Fruit fly (Drosophila melanogaster) whole organism, adult: ENCODE measurements around the gene CG31253.
"Not testable (repeated sequence)": the region's sequence is repeated elsewhere in the genome, so short reads cannot be mapped to it uniquely, and the experiment has no call there.

ENCODE experiments used
- CG11617 ChIP-seq: fragments of 200-800 bp; sonication (Bioruptor generic); optimal IDR thresholded peaks from 2 replicates; lab custom pipeline; 2017; ENCODE audit warnings: mild to moderate bottlenecking, missing biosample characterization, missing genetic modification reagents, missing genetic modification characterization
- CG12768 ChIP-seq: fragments of 200-800 bp; sonication (Bioruptor generic); optimal IDR thresholded peaks from 2 replicates; lab custom pipeline; 2017; ENCODE audit warnings: missing biosample characterization, missing genetic modification characterization, mild to moderate bottlenecking, moderate library complexity, missing genetic modification reagents
- CG14711 ChIP-seq: fragments of 200-800 bp; sonication (Bioruptor generic); optimal IDR thresholded peaks from 2 replicates; lab custom pipeline; 2018; ENCODE audit warnings: missing biosample characterization, mild to moderate bottlenecking, missing genetic modification characterization, moderate library complexity
- CG1620 ChIP-seq: fragments of 200-800 bp; sonication (Bioruptor generic); optimal IDR thresholded peaks from 2 replicates; lab custom pipeline; 2016; ENCODE audit warnings: missing biosample characterization, missing genetic modification characterization
- CG33017 ChIP-seq: fragments of 200-800 bp; sonication (Bioruptor generic); optimal IDR thresholded peaks from 2 replicates; lab custom pipeline; 2018; ENCODE audit warnings: missing biosample characterization, mild to moderate bottlenecking, missing genetic modification characterization, moderate library complexity
- CG5204 ChIP-seq: fragments of 200-800 bp; sonication (Bioruptor generic); optimal IDR thresholded peaks from 2 replicates; lab custom pipeline; 2016; ENCODE audit warnings: missing biosample characterization, missing genetic modification characterization
- CG7045 ChIP-seq: fragments of 200-800 bp; sonication (Bioruptor generic); optimal IDR thresholded peaks from 2 replicates; lab custom pipeline; 2017; ENCODE audit warnings: missing biosample characterization, mild to moderate bottlenecking, missing genetic modification characterization
- CG7101 ChIP-seq: fragments of 200-800 bp; sonication (Bioruptor generic); optimal IDR thresholded peaks from 2 replicates; lab custom pipeline; 2018; ENCODE audit warnings: missing biosample characterization, mild to moderate bottlenecking, missing genetic modification characterization, moderate library complexity
- Clk ChIP-seq: fragments of 200-800 bp; sonication (Bioruptor generic); optimal IDR thresholded peaks from 2 replicates; lab custom pipeline; 2017; ENCODE audit warnings: missing biosample characterization, missing genetic modification characterization
- Crg-1 ChIP-seq: fragments of 200-800 bp; sonication (Bioruptor generic); optimal IDR thresholded peaks from 2 replicates; lab custom pipeline; 2016; ENCODE audit warnings: missing biosample characterization, missing genetic modification characterization
- Hr96 ChIP-seq: fragments of 200-800 bp; sonication (Bioruptor generic); optimal IDR thresholded peaks from 2 replicates; lab custom pipeline; 2016; ENCODE audit warnings: missing biosample characterization, missing genetic modification characterization
- Mnt ChIP-seq: fragments of 200-800 bp; sonication (Bioruptor generic); optimal IDR thresholded peaks from 2 replicates; lab custom pipeline; 2016; ENCODE audit warnings: missing biosample characterization, mild to moderate bottlenecking, missing genetic modification characterization
- bab1 ChIP-seq: fragments of 200-800 bp; sonication (Bioruptor generic); optimal IDR thresholded peaks from 3 replicates; lab custom pipeline; 2019; ENCODE audit warnings: missing biosample characterization, mild to moderate bottlenecking, missing genetic modification characterization, moderate library complexity
- cic ChIP-seq: fragments of 200-800 bp; sonication (Bioruptor generic); optimal IDR thresholded peaks from 2 replicates; lab custom pipeline; 2017; ENCODE audit warnings: missing biosample characterization, mild to moderate bottlenecking, missing genetic modification characterization, moderate library complexity
- cnc ChIP-seq, 2 experiments: fragments of >200 bp; optimal IDR thresholded peaks; 2 replicates each; lab custom pipeline; 2017
- kay ChIP-seq: fragments of 200-800 bp; sonication (Bioruptor generic); peaks from one replicate; lab custom pipeline; 2016; ENCODE audit warnings: missing biosample characterization, missing genetic modification characterization, borderline replicate concordance
- ovo ChIP-seq: fragments of 200-800 bp; sonication (Bioruptor generic); optimal IDR thresholded peaks from 2 replicates; lab custom pipeline; 2016; ENCODE audit warnings: missing biosample characterization, missing genetic modification characterization
- pad ChIP-seq: fragments of 200-800 bp; sonication (Bioruptor generic); optimal IDR thresholded peaks from 3 replicates; lab custom pipeline; 2017; ENCODE audit warnings: missing biosample characterization, missing genetic modification characterization, mild to moderate bottlenecking, moderate library complexity, missing genetic modification reagents
- tj ChIP-seq: fragments of 200-800 bp; sonication (Bioruptor generic); optimal IDR thresholded peaks from 3 replicates; lab custom pipeline; 2017; ENCODE audit warnings: missing biosample characterization, mild to moderate bottlenecking, missing genetic modification characterization, moderate library complexity
- toe ChIP-seq: fragments of 200-800 bp; sonication (Bioruptor generic); optimal IDR thresholded peaks from 2 replicates; lab custom pipeline; 2016; ENCODE audit warnings: missing biosample characterization, missing genetic modification characterization

The CG31253 gene

DNA sequence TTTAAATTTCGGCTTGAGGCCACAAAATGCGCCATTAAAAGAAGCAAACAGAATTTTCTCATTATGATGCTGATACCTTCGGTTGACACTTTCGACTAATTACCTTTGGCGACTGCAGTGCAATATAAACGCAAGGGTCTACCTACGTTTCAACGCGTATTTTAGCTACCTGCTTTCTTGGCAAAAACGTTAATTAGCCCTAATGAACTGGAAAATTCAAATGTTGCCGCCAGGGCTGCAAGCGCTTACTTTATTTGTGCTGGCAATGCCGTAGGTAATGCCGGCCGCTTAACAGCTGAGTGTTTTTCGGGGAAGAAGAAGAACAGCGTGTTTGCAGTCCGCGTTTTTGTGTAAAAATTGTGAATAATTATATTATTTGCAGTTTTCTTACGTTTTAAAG lies at the start of gene CG31253:
Gene CG31253 (minus strand): TSS at position 101 of the 400 bp plus-strand sequence.
- TF ChIP-seq CG11617; CG14711 (tag; lab: Kevin White, UChicago); Mnt (GFP tag; lab: Kevin White, UChicago): not testable (repeated sequence)

DNA sequence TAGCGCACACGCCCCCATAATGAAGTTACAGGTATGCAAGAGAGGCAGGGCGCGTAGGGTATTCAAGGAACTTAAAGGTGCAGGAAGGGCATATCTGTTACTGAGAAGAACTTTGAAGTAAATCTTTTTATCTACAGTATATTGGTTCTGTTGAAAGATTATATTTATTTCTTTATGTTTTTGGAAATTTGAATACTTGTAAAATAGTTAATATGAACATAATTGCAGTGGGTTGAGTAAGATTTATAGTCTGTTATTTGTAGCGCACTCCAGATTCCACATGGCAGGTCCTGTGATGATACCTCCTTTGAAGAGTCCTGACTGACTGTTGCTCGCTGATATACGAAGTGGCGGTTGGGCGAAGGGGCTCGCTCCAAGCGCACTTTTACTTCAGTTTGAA lies 43.7 kb upstream of the CG31253 start:
- TF ChIP-seq CG14711 (tag; lab: Kevin White, UChicago), result no peak

DNA sequence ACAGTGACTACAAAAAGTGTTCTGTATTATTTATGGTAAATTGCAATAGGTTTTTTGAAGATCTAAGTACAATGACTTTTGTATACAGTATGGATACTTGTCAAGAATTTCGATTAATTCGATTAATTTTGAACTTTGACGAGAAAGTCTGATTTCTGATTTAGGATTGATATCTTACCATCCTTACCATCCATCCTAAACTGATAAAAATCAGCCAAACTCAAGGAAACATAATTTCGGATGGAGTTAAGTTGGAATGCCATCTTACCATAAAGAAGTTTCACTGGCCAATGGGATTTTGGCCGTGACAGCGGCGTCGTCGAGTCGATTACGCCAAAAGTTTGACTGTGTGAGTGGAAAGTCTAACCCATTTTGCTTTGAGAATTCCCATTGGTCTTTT lies 30.3 kb upstream of the CG31253 start, which contains the start of gene CG4815:
Gene CG4815 (minus strand): TSS at position 101 of the 400 bp plus-strand sequence.
- no peak for TF ChIP-seq tj (GFP tag; lab: Kevin White, UChicago)
- TF ChIP-seq CG1620 (GFP tag; lab: Kevin White, UChicago), result no peak
- no peak for TF ChIP-seq CG12768 (GFP tag; lab: Kevin White, UChicago)
- TF ChIP-seq pad (GFP tag; lab: Kevin White, UChicago), result no peak
- no peak for TF ChIP-seq bab1 (GFP tag; lab: Kevin White, UChicago)
- TF ChIP-seq toe (GFP tag; lab: Kevin White, UChicago), result no peak
- TF ChIP-seq CG5204 (GFP tag; lab: Kevin White, UChicago), result no peak
- TF ChIP-seq Mnt (GFP tag; lab: Kevin White, UChicago), result no peak
- no peak for TF ChIP-seq CG33017 (tag; lab: Kevin White, UChicago)
- no peak for TF ChIP-seq CG11617
- TF ChIP-seq Hr96 (GFP tag; lab: Kevin White, UChicago), result no peak
- TF ChIP-seq CG14711 (tag; lab: Kevin White, UChicago), result no peak
- TF ChIP-seq Clk (GFP tag; lab: Kevin White, UChicago), result no peak
- TF ChIP-seq kay (GFP tag; lab: Kevin White, UChicago), result no peak
- no peak for TF ChIP-seq ovo (GFP tag; lab: Kevin White, UChicago)
- TF ChIP-seq cic (GFP tag; lab: Kevin White, UChicago), result no peak

DNA sequence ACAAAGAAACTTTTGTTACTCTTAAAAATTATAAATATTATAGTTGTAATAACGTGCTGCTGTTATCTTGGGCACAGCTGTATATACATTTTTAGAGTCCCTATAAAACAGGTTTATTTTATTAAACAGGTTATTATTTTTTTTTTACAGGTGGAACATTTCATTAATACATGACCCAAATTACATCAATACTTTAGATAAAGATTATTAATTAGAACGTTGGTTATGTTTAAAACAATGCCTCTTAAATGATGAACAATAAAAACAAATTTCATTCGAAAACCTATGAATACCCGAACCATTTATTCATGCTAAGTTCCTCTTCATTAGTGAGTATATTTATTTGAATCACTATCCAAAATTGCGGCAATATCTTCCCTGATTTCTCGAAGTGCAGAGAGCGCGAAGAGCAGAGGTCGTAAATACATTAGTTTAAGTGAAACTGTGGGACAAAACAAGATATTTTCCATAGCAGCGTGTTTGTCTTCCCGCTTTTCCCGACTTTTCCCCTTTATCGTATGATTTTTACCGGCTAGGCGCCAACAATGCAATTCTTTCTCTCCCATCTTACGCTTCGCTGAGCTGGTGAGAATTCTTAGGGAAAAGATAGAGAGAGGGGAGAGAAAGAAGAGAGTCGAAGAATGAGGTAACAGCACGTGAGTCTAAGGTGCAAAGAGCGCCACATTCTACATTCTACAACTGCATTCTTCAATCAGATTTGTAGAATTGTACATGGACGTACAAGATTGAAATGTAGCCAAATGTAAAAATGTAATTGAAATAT lies 28.5 kb upstream of the CG31253 start:
- peak; percentile 27 for TF ChIP-seq CG1620 (GFP tag; lab: Kevin White, UChicago)
- TF ChIP-seq CG11617, result peak; percentile 58
- TF ChIP-seq cic (GFP tag; lab: Kevin White, UChicago), result peak; percentile 9
- peak; percentile 3 for TF ChIP-seq CG33017 (tag; lab: Kevin White, UChicago)
- TF ChIP-seq pad (GFP tag; lab: Kevin White, UChicago), result peak; percentile 88
- no peak for TF ChIP-seq ovo (GFP tag; lab: Kevin White, UChicago)
- TF ChIP-seq tj (GFP tag; lab: Kevin White, UChicago), result peak; percentile 64
- TF ChIP-seq Clk (GFP tag; lab: Kevin White, UChicago), result no peak
- TF ChIP-seq cnc (optimal IDR thresholded peaks at IDR 0.05; lab: Kevin White, UChicago), result no peak
- TF ChIP-seq CG14711 (tag; lab: Kevin White, UChicago), result peak; percentile 5
- TF ChIP-seq CG7045 (GFP tag; lab: Kevin White, UChicago), result peak; percentile 47
- TF ChIP-seq CG12768 (GFP tag; lab: Kevin White, UChicago), result peak; percentile 63
- TF ChIP-seq Crg-1 (GFP tag; lab: Kevin White, UChicago), result no peak
- TF ChIP-seq kay (GFP tag; lab: Kevin White, UChicago), result peak; percentile 68
- peak; percentile 47 for TF ChIP-seq toe (GFP tag; lab: Kevin White, UChicago)
- TF ChIP-seq Mnt (GFP tag; lab: Kevin White, UChicago), result peak; percentile 55
- TF ChIP-seq Hr96 (GFP tag; lab: Kevin White, UChicago), result peak; percentile 26
- peak; percentile 30 for TF ChIP-seq CG5204 (GFP tag; lab: Kevin White, UChicago)
- peak; percentile 3 for TF ChIP-seq CG7101 (tag; lab: Kevin White, UChicago)
- peak; percentile 44 for TF ChIP-seq bab1 (GFP tag; lab: Kevin White, UChicago)

DNA sequence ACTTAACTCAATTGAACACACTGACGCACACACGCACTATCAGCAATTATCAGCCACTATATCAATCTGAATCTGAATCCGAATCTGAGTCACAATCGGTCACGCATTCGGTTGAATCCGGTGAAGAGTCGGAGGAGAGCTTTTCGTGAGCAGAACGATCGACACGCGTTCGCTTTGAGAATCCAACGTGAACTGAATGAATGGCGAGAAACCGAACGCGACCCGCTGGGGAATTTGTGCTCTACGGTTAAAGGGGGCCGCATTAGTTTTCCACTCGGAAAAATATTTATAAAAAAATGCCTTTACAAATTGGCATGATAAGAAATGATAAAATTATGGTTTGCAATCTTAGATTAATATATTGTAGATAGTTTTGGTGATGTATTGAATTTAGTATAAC lies 27.8 kb upstream of the CG31253 start, which contains the start of gene betaTub97EF:
Gene betaTub97EF (minus strand): TSS at position 196 of the 400 bp plus-strand sequence.
- TF ChIP-seq Mnt (GFP tag; lab: Kevin White, UChicago) (peak; percentile 30), pad (GFP tag; lab: Kevin White, UChicago) (peak; percentile 14), Hr96 (GFP tag; lab: Kevin White, UChicago) (peak; percentile 15), CG11617 (no peak), kay (GFP tag; lab: Kevin White, UChicago) (peak; percentile 6)

DNA sequence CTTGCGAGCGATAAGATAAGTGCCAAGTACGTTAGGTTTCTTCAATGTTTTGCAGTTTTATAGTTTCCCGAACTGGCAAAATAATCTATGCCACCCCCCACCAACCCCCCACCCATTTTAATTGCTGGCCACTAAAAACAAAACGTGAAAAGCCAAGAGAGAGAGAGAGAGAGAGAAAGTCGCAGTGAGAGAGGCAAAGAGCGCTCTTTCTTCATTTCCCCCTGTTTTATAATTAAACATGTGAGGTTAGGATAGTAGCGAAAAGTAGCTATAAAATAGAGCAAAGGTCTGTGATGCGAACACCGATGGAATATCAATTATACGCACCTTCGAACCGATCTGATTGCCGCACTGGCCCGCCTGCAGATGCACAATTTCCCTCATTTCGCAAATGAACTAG lies 27.4 kb upstream of the CG31253 start:
- TF ChIP-seq CG14711 (tag; lab: Kevin White, UChicago), result no peak
- TF ChIP-seq tj (GFP tag; lab: Kevin White, UChicago), result peak; percentile 22

DNA sequence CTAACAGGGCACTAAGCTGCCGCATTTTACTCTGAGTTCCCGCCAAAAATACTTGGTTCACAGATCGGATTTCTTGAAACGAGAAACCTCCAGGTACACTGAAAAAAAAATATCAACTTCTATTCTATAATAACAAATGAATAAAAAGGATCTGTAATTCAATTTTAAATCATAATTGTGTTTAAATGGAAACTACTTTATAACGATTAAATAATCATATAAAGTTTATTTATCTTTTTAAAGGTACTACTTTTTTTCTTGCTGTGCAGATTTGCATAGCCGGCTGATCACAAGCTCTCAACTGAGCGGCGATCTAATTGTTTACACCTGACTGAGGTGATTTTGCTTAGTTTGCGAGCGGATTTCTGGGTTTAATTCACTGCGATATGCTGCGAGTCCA lies 27.0 kb upstream of the CG31253 start:
- TF ChIP-seq CG7045 (GFP tag; lab: Kevin White, UChicago) (peak; percentile 57), Hr96 (GFP tag; lab: Kevin White, UChicago) (no peak), tj (GFP tag; lab: Kevin White, UChicago) (peak; percentile 42), CG1620 (GFP tag; lab: Kevin White, UChicago) (no peak), ovo (GFP tag; lab: Kevin White, UChicago) (no peak), toe (GFP tag; lab: Kevin White, UChicago) (no peak), Crg-1 (GFP tag; lab: Kevin White, UChicago) (no peak), Clk (GFP tag; lab: Kevin White, UChicago) (no peak), CG11617 (peak; percentile 63), CG14711 (tag; lab: Kevin White, UChicago) (peak; percentile 78), CG7101 (tag; lab: Kevin White, UChicago) (peak; percentile 78), cnc (optimal IDR thresholded peaks at IDR 0.05; lab: Kevin White, UChicago) (no peak), Mnt (GFP tag; lab: Kevin White, UChicago) (no peak), CG12768 (GFP tag; lab: Kevin White, UChicago) (no peak), kay (GFP tag; lab: Kevin White, UChicago) (no peak), bab1 (GFP tag; lab: Kevin White, UChicago) (peak; percentile 15), pad (GFP tag; lab: Kevin White, UChicago) (no peak), CG33017 (tag; lab: Kevin White, UChicago) (peak; percentile 36), CG5204 (GFP tag; lab: Kevin White, UChicago) (no peak), cic (GFP tag; lab: Kevin White, UChicago) (no peak)
